Worm (Caenorhabditis elegans) whole organism, L2 larva: ENCODE measurements around the gene che-10.

Experiments used
- F13H6.1 ChIP-seq: sonication (generic microtip); optimal IDR thresholded peaks from 2 replicates; lab custom pipeline; 2016; ENCODE audit warnings: missing genetic modification characterization, missing compliant biosample characterization
- ZK546.5 ChIP-seq: sonication (generic microtip); optimal IDR thresholded peaks from 2 replicates; lab custom pipeline; 2017; ENCODE audit warnings: missing biosample characterization, missing genetic modification characterization
- aly-2 ChIP-seq: fragments of 150-350 bp; optimal IDR thresholded peaks from 2 replicates; lab custom pipeline; 2014; ENCODE audit warnings: missing biosample characterization, missing genetic modification characterization
- blmp-1 ChIP-seq: sonication (generic microtip); optimal IDR thresholded peaks from 2 replicates; lab custom pipeline; 2017; ENCODE audit warnings: missing genetic modification characterization, mild to moderate bottlenecking, missing compliant biosample characterization, antibody characterized with exemption, moderate library complexity; ENCODE audit not compliant: insufficient read depth
- ceh-16 ChIP-seq: fragments of 150-350 bp; optimal IDR thresholded peaks from 2 replicates; lab custom pipeline; 2014; ENCODE audit warnings: missing biosample characterization, missing genetic modification characterization
- fos-1 ChIP-seq: fragments of 150-350 bp; optimal IDR thresholded peaks from 2 replicates; lab custom pipeline; 2014; ENCODE audit warnings: missing biosample characterization, missing genetic modification characterization
- lin-13 ChIP-seq: fragments of 150-350 bp; optimal IDR thresholded peaks from 2 replicates; lab custom pipeline; 2014; ENCODE audit warnings: missing biosample characterization, missing genetic modification reagents, missing genetic modification characterization
- sem-4 ChIP-seq: fragments of 150-350 bp; optimal IDR thresholded peaks from 2 replicates; lab custom pipeline; 2014; ENCODE audit warnings: missing biosample characterization, missing genetic modification reagents, missing genetic modification characterization
- unc-55 ChIP-seq: fragments of 150-350 bp; sonication (generic microtip); optimal IDR thresholded peaks from 3 replicates; lab custom pipeline; 2014; ENCODE audit warnings: missing biosample characterization, missing genetic modification reagents, missing genetic modification characterization
- zag-1 ChIP-seq: fragments of 150-350 bp; optimal IDR thresholded peaks from 2 replicates; lab custom pipeline; 2014; ENCODE audit warnings: missing biosample characterization, missing genetic modification characterization
- ztf-11 ChIP-seq: sonication (generic microtip); optimal IDR thresholded peaks from 2 replicates; lab custom pipeline; 2017; ENCODE audit warnings: missing biosample characterization, missing genetic modification characterization
- ztf-4 ChIP-seq: fragments of 150-350 bp; optimal IDR thresholded peaks from 2 replicates; lab custom pipeline; 2014; ENCODE audit warnings: missing biosample characterization, missing genetic modification characterization

ce11 chrII:4657370-4657769, 19.2 kb upstream of the che-10 start:
- no peak for TF ChIP-seq ztf-4 (tag; lab: Kevin White, UChicago)
- no peak for TF ChIP-seq lin-13 (GFP tag; lab: Kevin White, UChicago)
- no peak for TF ChIP-seq F13H6.1 (tag; lab: Kevin White, UChicago)
- no peak for TF ChIP-seq zag-1 (tag; lab: Kevin White, UChicago)
- TF ChIP-seq blmp-1 = no peak
- TF ChIP-seq ztf-11 (tag; lab: Kevin White, UChicago) = no peak
- peak; percentile 49 for TF ChIP-seq fos-1 (tag; lab: Kevin White, UChicago)
- no peak for TF ChIP-seq sem-4 (tag; lab: Kevin White, UChicago)
- TF ChIP-seq unc-55 (GFP tag; lab: Kevin White, UChicago) = no peak
- TF ChIP-seq aly-2 = no peak
- no peak for TF ChIP-seq ZK546.5 (tag; lab: Kevin White, UChicago)
- no peak for TF ChIP-seq ceh-16
